Fruit fly (Drosophila melanogaster) whole organism, embryonic: ENCODE data around the gene term.

ENCODE experiments used
- Adf1 ChIP-seq: fragments of 200-800 bp; sonication (Bioruptor generic); IDR thresholded peaks from 2 replicates; pipeline ENCODE4 v1.3.6; 2022; ENCODE audit warnings: missing biosample characterization, missing genetic modification characterization
- B-H1 ChIP-seq: fragments of 200-800 bp; sonication (Bioruptor generic); IDR thresholded peaks from 3 replicates; pipeline ENCODE4 v1.3.6; 2022; ENCODE audit warnings: missing biosample characterization, missing genetic modification characterization
- BtbVII ChIP-seq: fragments of 200-800 bp; sonication (Bioruptor generic); optimal IDR thresholded peaks from 3 replicates; lab custom pipeline; 2017; ENCODE audit warnings: missing biosample characterization, mild to moderate bottlenecking, missing genetic modification characterization
- C15 ChIP-seq: fragments of 200-800 bp; sonication (Bioruptor generic); IDR thresholded peaks from 3 replicates; pipeline ENCODE4 v1.3.6; 2022; ENCODE audit warnings: missing biosample characterization, missing genetic modification characterization
- CG10565 ChIP-seq: fragments of 200-800 bp; sonication (Bioruptor generic); optimal IDR thresholded peaks from 3 replicates; lab custom pipeline; 2016; ENCODE audit warnings: missing biosample characterization, mild to moderate bottlenecking, missing genetic modification characterization
- CG1647 ChIP-seq: fragments of 200-800 bp; sonication (Bioruptor generic); optimal IDR thresholded peaks from 3 replicates; lab custom pipeline; 2016; ENCODE audit warnings: missing biosample characterization, missing genetic modification characterization
- CG17359 ChIP-seq: fragments of 200-800 bp; sonication (Bioruptor generic); optimal IDR thresholded peaks from 3 replicates; lab custom pipeline; 2018; ENCODE audit warnings: missing biosample characterization, mild to moderate bottlenecking, missing genetic modification characterization, moderate library complexity
- CG1832 ChIP-seq: fragments of 200-800 bp; sonication (Bioruptor generic); optimal IDR thresholded peaks from 2 replicates; lab custom pipeline; 2017; ENCODE audit warnings: missing biosample characterization, mild to moderate bottlenecking, missing genetic modification characterization, inconsistent platforms
- CG33213 ChIP-seq: fragments of 200-800 bp; sonication (Bioruptor generic); optimal IDR thresholded peaks from 3 replicates; lab custom pipeline; 2016; ENCODE audit warnings: missing biosample characterization, missing genetic modification characterization
- CG3726 ChIP-seq: fragments of 200-800 bp; sonication (Bioruptor generic); IDR thresholded peaks from 3 replicates; pipeline ENCODE4, ENCODE4 v1.3.6; 2022; ENCODE audit warnings: missing biosample characterization, missing genetic modification characterization
- CG3838 ChIP-seq: fragments of 200-800 bp; sonication (Bioruptor generic); optimal IDR thresholded peaks from 3 replicates; lab custom pipeline; 2016; ENCODE audit warnings: missing biosample characterization, missing genetic modification characterization
- CG6654 ChIP-seq: fragments of 200-800 bp; sonication (Bioruptor generic); optimal IDR thresholded peaks from 2 replicates; lab custom pipeline; 2017; ENCODE audit warnings: missing biosample characterization, mild to moderate bottlenecking, missing genetic modification characterization
- CG6689 ChIP-seq: fragments of 200-800 bp; sonication (Bioruptor generic); IDR thresholded peaks from 2 replicates; pipeline ENCODE4 v1.3.6; 2022; ENCODE audit warnings: missing biosample characterization, missing genetic modification characterization
- CG8290 ChIP-seq, 3 experiments: fragments of 200-800 bp; sonication (Bioruptor generic); optimal IDR thresholded peaks; 2 replicates each; lab custom pipeline; 2016 to 2019; ENCODE audit warnings: missing biosample characterization in 3 of 3, missing genetic modification characterization in 3 of 3, mild to moderate bottlenecking in 2 of 3, moderate library complexity in 1 of 3
- CG8944 ChIP-seq: fragments of 200-800 bp; sonication (Bioruptor generic); optimal IDR thresholded peaks from 3 replicates; lab custom pipeline; 2016; ENCODE audit warnings: missing biosample characterization, missing genetic modification characterization
- CG9876 ChIP-seq: fragments of 200-800 bp; sonication (Bioruptor generic); optimal IDR thresholded peaks from 2 replicates; lab custom pipeline; 2016; ENCODE audit warnings: missing biosample characterization, missing genetic modification characterization
- Chrac-16 ChIP-seq: fragments of 200-800 bp; sonication (Bioruptor generic); optimal IDR thresholded peaks from 3 replicates; lab custom pipeline; 2016; ENCODE audit warnings: missing biosample characterization, missing genetic modification characterization
- Doc2 ChIP-seq: fragments of 200-800 bp; sonication (Bioruptor generic); IDR thresholded peaks from 2 replicates; pipeline ENCODE4 v1.3.6; 2022; ENCODE audit warnings: missing biosample characterization, missing genetic modification characterization
- Ets97D ChIP-seq: fragments of 200-800 bp; sonication (Bioruptor generic); optimal IDR thresholded peaks from 3 replicates; lab custom pipeline; 2016; ENCODE audit warnings: missing biosample characterization, missing genetic modification characterization
- Hand ChIP-seq: fragments of 200-800 bp; sonication (Bioruptor generic); optimal IDR thresholded peaks from 2 replicates; lab custom pipeline; 2017; ENCODE audit warnings: mild to moderate bottlenecking, missing biosample characterization, missing genetic modification reagents, missing genetic modification characterization
- Lim3 ChIP-seq: fragments of 200-800 bp; sonication (Bioruptor generic); IDR thresholded peaks from 2 replicates; pipeline ENCODE4 v1.3.6; 2022; ENCODE audit warnings: missing biosample characterization, missing genetic modification characterization
- Max ChIP-seq: fragments of 200-800 bp; sonication (Bioruptor generic); optimal IDR thresholded peaks from 2 replicates; lab custom pipeline; 2016; ENCODE audit warnings: missing biosample characterization, mild to moderate bottlenecking, missing genetic modification characterization
- Med ChIP-seq: fragments of 200-800 bp; sonication (Bioruptor generic); peaks from one replicate; lab custom pipeline; 2016; ENCODE audit warnings: missing biosample characterization, missing genetic modification characterization, mild to moderate bottlenecking, inconsistent platforms, moderate library complexity
- Opbp ChIP-seq: fragments of 200-800 bp; sonication (Bioruptor generic); IDR thresholded peaks from 3 replicates; pipeline ENCODE4 v1.3.6; 2022; ENCODE audit warnings: missing biosample characterization, missing genetic modification characterization; ENCODE audit not compliant: partially characterized antibody
- PHDP ChIP-seq: fragments of 200-800 bp; sonication (Bioruptor generic); optimal IDR thresholded peaks from 3 replicates; lab custom pipeline; 2018; ENCODE audit warnings: missing biosample characterization, mild to moderate bottlenecking, missing genetic modification characterization, moderate library complexity
- Pdp1 ChIP-seq, 2 experiments: fragments of 200-800 bp; sonication (Bioruptor generic); optimal IDR thresholded peaks; 3 replicates each; lab custom pipeline; 2016; ENCODE audit warnings: missing biosample characterization in 2 of 2, missing genetic modification characterization in 2 of 2, mild to moderate bottlenecking in 1 of 2, moderate library complexity in 1 of 2
- Xbp1 ChIP-seq: fragments of 200-800 bp; sonication (Bioruptor generic); optimal IDR thresholded peaks from 3 replicates; lab custom pipeline; 2016; ENCODE audit warnings: missing biosample characterization, mild to moderate bottlenecking, missing genetic modification characterization
- YL-1 ChIP-seq: fragments of 200-800 bp; sonication (Bioruptor generic); optimal IDR thresholded peaks from 3 replicates; lab custom pipeline; 2017; ENCODE audit warnings: missing biosample characterization, mild to moderate bottlenecking, missing genetic modification characterization
- ato ChIP-seq: fragments of 200-800 bp; sonication (Bioruptor generic); IDR thresholded peaks from 2 replicates; pipeline ENCODE4 v1.3.6; 2022; ENCODE audit warnings: missing biosample characterization, missing genetic modification characterization; ENCODE audit not compliant: partially characterized antibody
- bsh ChIP-seq, 2 experiments: fragments of 200-800 bp; sonication (Bioruptor generic); optimal IDR thresholded peaks; 2 replicates each; lab custom pipeline; 2017 to 2018; ENCODE audit warnings: mild to moderate bottlenecking in 2 of 2, missing biosample characterization in 2 of 2, missing genetic modification characterization in 2 of 2, moderate library complexity in 1 of 2
- cad ChIP-seq: fragments of >200 bp; optimal IDR thresholded peaks from 2 replicates; lab custom pipeline; 2017; ENCODE audit warnings: missing biosample characterization, missing genetic modification characterization
- dati ChIP-seq: fragments of 200-800 bp; sonication (Bioruptor generic); IDR thresholded peaks from 2 replicates; pipeline ENCODE4 v1.3.6; 2022; ENCODE audit warnings: missing biosample characterization, missing genetic modification characterization
- dmrt11E ChIP-seq: fragments of 200-800 bp; sonication (Bioruptor generic); optimal IDR thresholded peaks from 3 replicates; lab custom pipeline; 2018; ENCODE audit warnings: missing biosample characterization, mild to moderate bottlenecking, missing genetic modification characterization, moderate library complexity
- fd102C ChIP-seq: fragments of 200-800 bp; sonication (Bioruptor generic); optimal IDR thresholded peaks from 2 replicates; lab custom pipeline; 2018; ENCODE audit warnings: missing biosample characterization, mild to moderate bottlenecking, missing genetic modification characterization, moderate library complexity
- gem ChIP-seq: fragments of 200-800 bp; sonication (Bioruptor generic); optimal IDR thresholded peaks from 2 replicates; lab custom pipeline; 2019; ENCODE audit warnings: missing biosample characterization, mild to moderate bottlenecking, missing genetic modification characterization, moderate library complexity
- hbn ChIP-seq: fragments of 200-800 bp; sonication (Bioruptor generic); IDR thresholded peaks from 2 replicates; pipeline ENCODE4 v1.3.6; 2022; ENCODE audit warnings: missing biosample characterization, missing genetic modification characterization; ENCODE audit not compliant: partially characterized antibody
- insv ChIP-seq, 2 experiments: fragments of 200-800 bp; sonication (Bioruptor generic); optimal IDR thresholded peaks; 3 replicates each; lab custom pipeline; 2016 to 2018; ENCODE audit warnings: missing biosample characterization in 2 of 2, missing genetic modification characterization in 2 of 2
- maf-S ChIP-seq: fragments of 200-800 bp; sonication (Bioruptor generic); optimal IDR thresholded peaks from 2 replicates; lab custom pipeline; 2016; ENCODE audit warnings: missing biosample characterization, missing genetic modification characterization
- nau ChIP-seq: fragments of 200-800 bp; sonication (Bioruptor generic); optimal IDR thresholded peaks from 3 replicates; lab custom pipeline; 2017; ENCODE audit warnings: missing biosample characterization, mild to moderate bottlenecking, missing genetic modification characterization, missing genetic modification reagents
- odd ChIP-seq: fragments of 200-800 bp; sonication (Bioruptor generic); optimal IDR thresholded peaks from 2 replicates; lab custom pipeline; 2017; ENCODE audit warnings: missing biosample characterization, mild to moderate bottlenecking, missing genetic modification characterization
- pros ChIP-seq: fragments of 200-800 bp; sonication (Bioruptor generic); optimal IDR thresholded peaks from 3 replicates; lab custom pipeline; 2019; ENCODE audit warnings: missing biosample characterization, mild to moderate bottlenecking, missing genetic modification characterization, moderate library complexity
- schlank ChIP-seq: fragments of 200-800 bp; sonication (Bioruptor generic); optimal IDR thresholded peaks from 2 replicates; lab custom pipeline; 2018; ENCODE audit warnings: missing biosample characterization, mild to moderate bottlenecking, missing genetic modification characterization
- sd ChIP-seq: fragments of 200-800 bp; sonication (Bioruptor generic); optimal IDR thresholded peaks from 3 replicates; lab custom pipeline; 2018; ENCODE audit warnings: missing biosample characterization, mild to moderate bottlenecking, missing genetic modification characterization, moderate library complexity
- sens-2 ChIP-seq: fragments of 200-800 bp; sonication (Bioruptor generic); IDR thresholded peaks from 2 replicates; pipeline ENCODE4 v1.3.6; 2022; ENCODE audit warnings: missing biosample characterization, missing genetic modification characterization
- tll ChIP-seq, 2 experiments: fragments of 200-800 bp in 1 of 2; fragments of >200 bp in 1 of 2; sonication (Bioruptor generic) in 1 of 2; optimal IDR thresholded peaks; 2 replicates each; lab custom pipeline; 2017 to 2019; ENCODE audit warnings: missing biosample characterization in 2 of 2, missing genetic modification characterization in 2 of 2, mild to moderate bottlenecking in 1 of 2, moderate library complexity in 1 of 2
- ttk ChIP-seq: fragments of 200-800 bp; sonication (Bioruptor generic); IDR thresholded peaks from 2 replicates; pipeline ENCODE4 v2.1.2; 2022; ENCODE audit warnings: missing biosample characterization, missing genetic modification characterization
- wdn ChIP-seq: fragments of 200-800 bp; sonication (Bioruptor generic); IDR thresholded peaks from 2 replicates; pipeline ENCODE4 v1.3.6; 2022; ENCODE audit warnings: missing biosample characterization, missing genetic modification characterization

The term gene

dm6 chr3L:18640584-18641527, 47.3 kb upstream of the term start (continued):
- TF ChIP-seq dati = peak; percentile 96
- peak; percentile 48 for TF ChIP-seq schlank (tag; lab: Kevin White, UChicago)
- TF ChIP-seq Xbp1 (GFP tag; lab: Kevin White, UChicago) = peak; percentile 95
- TF ChIP-seq nau (GFP tag; lab: Kevin White, UChicago) = peak; percentile 83
- TF ChIP-seq Doc2 (GFP tag; lab: Robert Waterston, UW) = peak; percentile 91
- no peak for TF ChIP-seq fd102C
- no peak for TF ChIP-seq CG1832 (GFP tag; lab: Kevin White, UChicago)
- peak; percentile 91 for TF ChIP-seq Hand
- TF ChIP-seq CG6689 = peak; percentile 93
- peak; percentile 93 for TF ChIP-seq CG17359 (tag; lab: Kevin White, UChicago)
- peak; percentile 61 for TF ChIP-seq dmrt11E
- peak; percentile 94 for TF ChIP-seq sens-2 (GFP tag; lab: Robert Waterston, UW)
- peak; percentile 73 to 85 for TF ChIP-seq bsh (GFP tag; optimal IDR thresholded peaks at IDR 0.05; lab: Kevin White, UChicago)
- TF ChIP-seq ato (GFP tag; lab: Robert Waterston, UW) = no peak
- peak; percentile 62 for TF ChIP-seq sd
- peak; percentile 98 for TF ChIP-seq ttk (GFP tag; lab: Robert Waterston, UW)
- TF ChIP-seq insv (GFP tag; optimal IDR thresholded peaks at IDR 0.05; lab: Kevin White, UChicago) = peak in 1 of 2 experiments; percentile 56
- peak; percentile 80 for TF ChIP-seq Max (GFP tag; lab: Kevin White, UChicago)
- TF ChIP-seq CG9876 (GFP tag; lab: Kevin White, UChicago) = peak; percentile 91
- peak; percentile 4 for TF ChIP-seq CG8290 (GFP tag; optimal IDR thresholded peaks at IDR 0.05; lab: Kevin White, UChicago)
- peak; percentile 59 to 99 for TF ChIP-seq CG8290 (tag; optimal IDR thresholded peaks at IDR 0.05; lab: Kevin White, UChicago)
- TF ChIP-seq pros (GFP tag; lab: Kevin White, UChicago) = peak; percentile 44
- TF ChIP-seq CG6654 = peak; percentile 75
- peak; percentile 83 for TF ChIP-seq CG33213 (GFP tag; lab: Kevin White, UChicago)
- TF ChIP-seq Lim3 (GFP tag; lab: Robert Waterston, UW) = peak; percentile 85
- no peak for TF ChIP-seq tll (GFP tag; optimal IDR thresholded peaks at IDR 0.05; lab: Kevin White, UChicago)
- peak; percentile 97 for TF ChIP-seq B-H1 (GFP tag; lab: Robert Waterston, UW)
- TF ChIP-seq Chrac-16 (GFP tag; lab: Kevin White, UChicago) = peak; percentile 94
- TF ChIP-seq PHDP (tag; lab: Kevin White, UChicago) = peak; percentile 94
- TF ChIP-seq odd (GFP tag; lab: Kevin White, UChicago) = peak; percentile 85
- TF ChIP-seq Opbp = no peak
- TF ChIP-seq BtbVII = peak; percentile 88
- peak; percentile 91 for TF ChIP-seq wdn (GFP tag; lab: Robert Waterston, UW)
- peak; percentile 91 for TF ChIP-seq CG8944 (GFP tag; lab: Kevin White, UChicago)
- peak; percentile 84 for TF ChIP-seq CG1647 (GFP tag; lab: Kevin White, UChicago)
- peak; percentile 96 for TF ChIP-seq C15 (GFP tag; lab: Robert Waterston, UW)
- TF ChIP-seq CG10565 = peak; percentile 30
- no peak for TF ChIP-seq cad (GFP tag; lab: Kevin White, UChicago)
- no peak for TF ChIP-seq hbn
- peak; percentile 95 for TF ChIP-seq gem (tag; lab: Kevin White, UChicago)
- TF ChIP-seq Pdp1 (GFP tag; optimal IDR thresholded peaks at IDR 0.05; lab: Kevin White, UChicago) = peak; percentile 78 to 96
- TF ChIP-seq Ets97D (GFP tag; lab: Kevin White, UChicago) = peak; percentile 79
- peak; percentile 96 for TF ChIP-seq CG3726 (GFP tag; lab: Robert Waterston, UW)
- peak; percentile 21 for TF ChIP-seq YL-1 (GFP tag; lab: Kevin White, UChicago)
- peak; percentile 84 for TF ChIP-seq maf-S (GFP tag; lab: Kevin White, UChicago)
- peak; percentile 74 for TF ChIP-seq CG3838
- TF ChIP-seq Med (GFP tag; lab: Kevin White, UChicago) = peak; percentile 99
- peak; percentile 95 for TF ChIP-seq Adf1 (GFP tag; lab: Robert Waterston, UW)
